Worm (Caenorhabditis elegans) whole organism, L2 larva: Measurements from ENCODE around the gene efa-6.

Experiments
- R02D3.7 ChIP-seq: fragments of 150-350 bp; optimal IDR thresholded peaks from 2 replicates; lab custom pipeline; 2014; ENCODE audit warnings: missing biosample characterization, missing genetic modification characterization
- unc-55 ChIP-seq: fragments of 150-350 bp; sonication (generic microtip); optimal IDR thresholded peaks from 3 replicates; lab custom pipeline; 2014; ENCODE audit warnings: missing biosample characterization, missing genetic modification reagents, missing genetic modification characterization

ce11 chrIV:12614624-12615023 is at the start of gene efa-6:
- TF ChIP-seq R02D3.7 (tag; lab: Kevin White, UChicago) (no peak), unc-55 (GFP tag; lab: Kevin White, UChicago) (no peak)
